Worm (Caenorhabditis elegans) whole organism, early embryonic: ENCODE results near the gene irld-28.
"Not testable (repeated sequence)": the region's sequence is repeated elsewhere in the genome, so short reads cannot be mapped to it uniquely, and the experiment has no call there.

Source experiments
- B0310.2 ChIP-seq: sonication (generic microtip); optimal IDR thresholded peaks from 2 replicates; lab custom pipeline; 2016; ENCODE audit warnings: mild to moderate bottlenecking, missing genetic modification characterization, missing compliant biosample characterization
- F13C5.2 ChIP-seq: sonication (generic microtip); optimal IDR thresholded peaks from 2 replicates; lab custom pipeline; 2017; ENCODE audit warnings: mild to moderate bottlenecking, missing genetic modification characterization, inconsistent platforms, missing compliant biosample characterization
- aly-1 ChIP-seq: sonication (generic microtip); optimal IDR thresholded peaks from 2 replicates; lab custom pipeline; 2016; ENCODE audit warnings: missing genetic modification characterization, missing compliant biosample characterization
- ama-1 ChIP-seq: fragments of 150-350 bp; optimal IDR thresholded peaks from 2 replicates; lab custom pipeline; 2014
- ceh-13 ChIP-seq: fragments of 200-800 bp; sonication (Bioruptor generic); optimal IDR thresholded peaks from 2 replicates; lab custom pipeline; 2018; ENCODE audit warnings: mild to moderate bottlenecking, missing genetic modification characterization, missing compliant biosample characterization
- ceh-36 ChIP-seq: sonication (generic microtip); optimal IDR thresholded peaks from 2 replicates; lab custom pipeline; 2016; ENCODE audit warnings: missing genetic modification characterization, inconsistent platforms, missing compliant biosample characterization
- ets-7 ChIP-seq: sonication (generic microtip); optimal IDR thresholded peaks from 2 replicates; lab custom pipeline; 2016; ENCODE audit warnings: missing genotype, missing genetic modification characterization, missing compliant biosample characterization
- flt-1 ChIP-seq: fragments of 200-800 bp; sonication (Bioruptor generic); IDR thresholded peaks from 2 replicates; pipeline ENCODE4 v1.3.6; 2022; ENCODE audit warnings: missing genetic modification characterization, missing compliant biosample characterization
- hmbx-1 ChIP-seq: sonication (generic microtip); optimal IDR thresholded peaks from 2 replicates; lab custom pipeline; 2016; ENCODE audit warnings: mild to moderate bottlenecking, missing genetic modification characterization, missing compliant biosample characterization
- hmg-4 ChIP-seq: fragments of 200-800 bp; sonication (Bioruptor generic); optimal IDR thresholded peaks from 2 replicates; lab custom pipeline; 2018; ENCODE audit warnings: mild to moderate bottlenecking, missing genetic modification characterization, missing compliant biosample characterization
- hnd-1 ChIP-seq: sonication (generic microtip); optimal IDR thresholded peaks from 2 replicates; lab custom pipeline; 2016; ENCODE audit warnings: missing genetic modification characterization, missing compliant biosample characterization
- pes-1 ChIP-seq: fragments of 200-800 bp; sonication (Bioruptor generic); IDR thresholded peaks from 2 replicates; pipeline ENCODE4 v1.3.6; 2022; ENCODE audit warnings: missing genetic modification reagents, missing genetic modification characterization, missing compliant biosample characterization
- scrt-1 ChIP-seq: fragments of 200-800 bp; sonication (Bioruptor generic); IDR thresholded peaks from 2 replicates; pipeline ENCODE4 v1.3.6; 2022; ENCODE audit warnings: missing genetic modification characterization, missing compliant biosample characterization
- sea-1 ChIP-seq: fragments of 200-800 bp; sonication (Bioruptor generic); conservative IDR thresholded peaks from 2 replicates; pipeline ENCODE4 v1.3.6; 2022; ENCODE audit warnings: missing genetic modification characterization, missing compliant biosample characterization
- tbx-11 ChIP-seq: fragments of 200-800 bp; sonication (Bioruptor generic); IDR thresholded peaks from 2 replicates; pipeline ENCODE4 v1.3.6; 2022; ENCODE audit warnings: missing genetic modification characterization, missing compliant biosample characterization
- tbx-37 ChIP-seq: fragments of 200-800 bp; sonication (Bioruptor generic); conservative IDR thresholded peaks from 2 replicates; pipeline ENCODE4 v1.3.6; 2022; ENCODE audit warnings: missing genetic modification reagents, missing genetic modification characterization, missing compliant biosample characterization
- tra-4 ChIP-seq: sonication (generic microtip); optimal IDR thresholded peaks from 2 replicates; lab custom pipeline; 2017; ENCODE audit warnings: missing genetic modification characterization, missing compliant biosample characterization

The irld-28 gene

DNA sequence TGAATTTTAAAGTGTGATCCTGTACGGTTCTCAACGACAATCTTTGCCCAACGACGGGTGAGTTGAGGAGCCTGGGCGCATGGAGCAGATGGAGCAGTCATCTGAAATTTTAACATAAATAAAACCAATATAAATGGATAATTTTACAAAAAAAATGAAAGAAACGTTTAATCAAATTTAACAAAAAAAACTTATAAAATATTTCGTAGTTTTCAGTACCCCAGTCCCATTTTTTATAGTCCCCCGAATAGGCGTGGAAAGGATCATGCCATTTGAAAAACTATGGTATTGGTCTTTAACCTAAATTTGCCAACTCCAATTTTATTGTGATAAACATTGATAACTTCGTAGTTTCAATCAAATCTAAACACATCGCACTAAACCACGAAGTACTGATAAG lies 11.0 kb downstream of the irld-28 start, which contains the start of gene pud-3:
pud-3 (minus strand) TSS at position 101 of the 400 bp plus-strand sequence.
- TF ChIP-seq sea-1 (GFP tag; lab: Robert Waterston, UW), result no peak
- TF ChIP-seq tbx-11 (GFP tag; lab: Robert Waterston, UW), result no peak
- no peak for TF ChIP-seq F13C5.2
- no peak for TF ChIP-seq pes-1
- TF ChIP-seq hmbx-1 (tag; lab: Kevin White, UChicago), result no peak
- no peak for TF ChIP-seq tra-4 (tag; lab: Kevin White, UChicago)
- TF ChIP-seq hmg-4 (GFP tag; lab: Kevin White, UChicago), result no peak
- TF ChIP-seq flt-1 (GFP tag; lab: Robert Waterston, UW), result no peak
- no peak for TF ChIP-seq ceh-36 (tag; lab: Kevin White, UChicago)
- no peak for TF ChIP-seq aly-1 (tag; lab: Kevin White, UChicago)
- no peak for TF ChIP-seq scrt-1 (GFP tag; lab: Robert Waterston, UW)
- TF ChIP-seq ets-7, result no peak
- TF ChIP-seq ceh-13, result no peak

DNA sequence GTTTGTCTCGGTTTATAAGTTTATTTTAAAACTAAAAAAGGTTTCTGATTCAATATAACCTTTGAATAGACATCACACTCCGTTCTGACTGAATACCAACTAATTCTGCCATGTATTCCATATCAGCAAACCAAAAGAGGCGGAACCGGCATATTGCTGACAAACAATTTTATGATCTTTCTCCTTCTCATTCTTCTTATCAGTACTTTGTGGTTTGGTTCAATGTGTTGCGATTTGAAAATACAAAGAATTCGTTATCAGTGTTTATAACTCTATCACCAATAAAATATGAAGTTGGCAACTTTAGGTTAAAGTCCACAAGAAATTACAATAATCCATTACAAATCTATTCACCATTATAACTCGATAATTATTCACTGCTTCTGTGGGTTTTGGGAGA lies 11.8 kb downstream of the irld-28 start:
- TF ChIP-seq hmg-4 (GFP tag; lab: Kevin White, UChicago) (no peak), ama-1 (lab: Kevin White, UChicago) (no peak)

- not testable (repeated sequence) for TF ChIP-seq hmg-4 (GFP tag; lab: Kevin White, UChicago); scrt-1 (GFP tag; lab: Robert Waterston, UW); ceh-13
These were observed 13.6 kb downstream of the irld-28 start, which contains the start of gene pud-1.2 for ce11 chrV:2322466-2322865. Gene pud-1.2 (minus strand): TSS chrV:2322566.

DNA sequence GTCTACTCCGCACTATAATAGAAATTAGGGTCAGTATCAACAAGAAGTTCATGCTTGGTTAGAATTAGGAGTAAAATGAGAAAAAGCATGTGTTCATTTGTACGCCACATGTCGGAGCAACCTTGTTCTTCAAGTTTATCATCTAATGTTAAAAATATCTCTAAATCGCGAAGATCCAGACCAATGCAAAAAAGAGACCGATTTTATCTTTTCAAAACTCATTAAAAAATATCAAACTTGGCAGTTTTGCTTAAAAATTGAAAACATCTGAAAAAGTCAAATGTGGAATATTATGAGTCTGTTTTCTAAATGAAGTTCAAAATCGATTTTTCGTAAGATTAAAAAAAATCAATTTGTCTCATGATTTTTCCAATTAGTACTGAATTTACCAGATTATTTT lies 15.1 kb downstream of the irld-28 start, which contains the start of gene Y19D10B.6:
Y19D10B.6 (minus strand) TSS at position 101 of the 400 bp plus-strand sequence.
- not testable (repeated sequence) for TF ChIP-seq aly-1 (tag; lab: Kevin White, UChicago); tra-4 (tag; lab: Kevin White, UChicago); ama-1 (lab: Kevin White, UChicago)

ce11 chrV:2308246-2308645 lies 27.8 kb downstream of the irld-28 start:
- TF ChIP-seq ama-1 (lab: Kevin White, UChicago), result no peak
- no peak for TF ChIP-seq tbx-11 (GFP tag; lab: Robert Waterston, UW)
- TF ChIP-seq tra-4 (tag; lab: Kevin White, UChicago), result no peak
- TF ChIP-seq ceh-13, result no peak
- TF ChIP-seq aly-1 (tag; lab: Kevin White, UChicago), result no peak
- no peak for TF ChIP-seq ets-7
- TF ChIP-seq tbx-37 (GFP tag; lab: Robert Waterston, UW), result no peak
- TF ChIP-seq flt-1 (GFP tag; lab: Robert Waterston, UW), result no peak
- no peak for TF ChIP-seq pes-1
- no peak for TF ChIP-seq scrt-1 (GFP tag; lab: Robert Waterston, UW)
- TF ChIP-seq ceh-36 (tag; lab: Kevin White, UChicago), result no peak
- TF ChIP-seq B0310.2, result no peak

DNA sequence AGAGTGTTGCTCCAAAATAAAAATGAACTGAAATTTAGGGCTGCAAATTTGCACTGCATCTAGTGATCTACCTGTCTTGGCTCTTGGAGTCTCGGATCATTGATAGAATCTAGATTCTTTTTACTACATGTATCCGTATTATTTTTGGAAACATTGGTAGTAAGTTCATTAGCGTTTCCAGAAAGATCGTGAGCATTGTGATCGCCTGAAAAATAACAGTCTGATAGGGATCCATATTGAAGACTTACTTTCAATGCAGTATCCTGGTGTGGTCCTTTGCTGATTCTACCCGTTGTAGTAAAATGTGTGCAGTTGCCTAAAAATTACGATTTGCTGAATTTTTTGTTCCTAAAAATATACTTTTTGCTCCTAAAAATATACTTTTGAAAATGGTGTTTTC lies 29.7 kb downstream of the irld-28 start:
- TF ChIP-seq ama-1 (lab: Kevin White, UChicago), result no peak
- no peak for TF ChIP-seq ceh-36 (tag; lab: Kevin White, UChicago)
- TF ChIP-seq pes-1, result no peak
- TF ChIP-seq F13C5.2, result no peak
- TF ChIP-seq hmbx-1 (tag; lab: Kevin White, UChicago), result no peak
- no peak for TF ChIP-seq sea-1 (GFP tag; lab: Robert Waterston, UW)
- no peak for TF ChIP-seq ceh-13
- TF ChIP-seq tbx-37 (GFP tag; lab: Robert Waterston, UW), result no peak
- no peak for TF ChIP-seq scrt-1 (GFP tag; lab: Robert Waterston, UW)
- TF ChIP-seq aly-1 (tag; lab: Kevin White, UChicago), result no peak
- TF ChIP-seq tbx-11 (GFP tag; lab: Robert Waterston, UW), result no peak
- no peak for TF ChIP-seq hnd-1 (tag; lab: Kevin White, UChicago)
- no peak for TF ChIP-seq flt-1 (GFP tag; lab: Robert Waterston, UW)
- no peak for TF ChIP-seq ets-7
- TF ChIP-seq tra-4 (tag; lab: Kevin White, UChicago), result no peak
- no peak for TF ChIP-seq B0310.2
- no peak for TF ChIP-seq hmg-4 (GFP tag; lab: Kevin White, UChicago)

DNA sequence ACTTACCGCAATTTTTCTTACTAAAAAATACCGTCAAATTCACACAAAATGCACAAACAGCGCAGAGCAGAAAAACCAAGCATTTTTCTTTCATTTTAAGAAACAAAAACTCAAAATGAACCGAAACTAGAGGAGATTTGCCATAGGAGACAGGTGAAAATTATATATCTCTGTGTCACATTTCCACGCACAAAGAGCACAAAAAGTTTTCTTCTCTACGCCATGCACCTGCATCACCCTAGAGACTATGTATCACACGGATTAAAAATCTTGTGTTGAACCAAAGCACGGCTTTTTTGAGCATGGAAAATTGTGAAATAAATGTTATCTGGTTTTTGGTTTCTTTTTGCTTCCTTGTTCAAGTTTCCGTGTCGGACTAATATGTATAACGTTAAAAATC lies 32.3 kb downstream of the irld-28 start, which contains the start of gene irld-15:
irld-15 (minus strand) TSS at position 101 of the 400 bp plus-strand sequence.
- TF ChIP-seq flt-1 (GFP tag; lab: Robert Waterston, UW), result no peak
- no peak for TF ChIP-seq ets-7
- TF ChIP-seq ceh-13, result no peak
- TF ChIP-seq F13C5.2, result no peak
- no peak for TF ChIP-seq hmbx-1 (tag; lab: Kevin White, UChicago)
- TF ChIP-seq scrt-1 (GFP tag; lab: Robert Waterston, UW), result no peak
- no peak for TF ChIP-seq aly-1 (tag; lab: Kevin White, UChicago)

DNA sequence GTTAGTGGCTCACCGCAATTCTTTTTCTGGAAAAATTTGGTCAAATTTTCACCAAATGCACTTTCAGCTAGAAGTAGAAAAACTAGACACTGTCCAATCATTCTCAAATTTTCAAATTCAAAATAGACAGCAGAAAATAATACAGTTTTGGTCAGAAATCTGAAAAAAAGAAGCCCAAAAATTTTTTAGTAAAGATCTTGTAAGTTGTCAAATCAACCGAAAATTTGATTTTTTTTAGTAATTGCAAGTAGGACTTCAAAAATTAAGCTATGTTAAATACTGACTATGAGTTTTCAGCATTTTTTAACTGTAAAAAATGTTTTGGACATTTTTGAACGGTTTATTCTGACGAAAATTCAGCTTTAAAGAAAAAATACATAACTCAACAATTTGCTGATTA lies 35.1 kb downstream of the irld-28 start, which contains the start of gene Y19D10B.8:
Y19D10B.8 (minus strand) TSS at position 101 of the 400 bp plus-strand sequence.
- TF ChIP-seq scrt-1 (GFP tag; lab: Robert Waterston, UW) (no peak), tbx-11 (GFP tag; lab: Robert Waterston, UW) (no peak), B0310.2 (no peak)

ce11 chrV:2294577-2294976 lies 41.5 kb downstream of the irld-28 start, which contains the start of gene nhr-226:
Gene nhr-226 (plus strand): TSS chrV:2294877.
- TF ChIP-seq B0310.2 (no peak), ceh-13 (no peak), tbx-37 (GFP tag; lab: Robert Waterston, UW) (no peak), flt-1 (GFP tag; lab: Robert Waterston, UW) (no peak), pes-1 (no peak), hmbx-1 (tag; lab: Kevin White, UChicago) (no peak), ceh-36 (tag; lab: Kevin White, UChicago) (no peak), ama-1 (lab: Kevin White, UChicago) (no peak), ets-7 (no peak), F13C5.2 (no peak), tbx-11 (GFP tag; lab: Robert Waterston, UW) (no peak), hmg-4 (GFP tag; lab: Kevin White, UChicago) (no peak), sea-1 (GFP tag; lab: Robert Waterston, UW) (no peak), hnd-1 (tag; lab: Kevin White, UChicago) (no peak), tra-4 (tag; lab: Kevin White, UChicago) (no peak), aly-1 (tag; lab: Kevin White, UChicago) (no peak)
